Worm (Caenorhabditis elegans) whole organism, L4 larva: ENCODE results near the gene sas-5.

ENCODE experiments used
- D1046.2 ChIP-seq: fragments of 200-800 bp; sonication (Bioruptor generic); IDR thresholded peaks from 2 replicates; pipeline ENCODE4 v1.3.6; 2022; ENCODE audit warnings: missing genetic modification characterization, missing compliant biosample characterization
- F37D6.2 ChIP-seq: sonication (generic microtip); optimal IDR thresholded peaks from 2 replicates; lab custom pipeline; 2016; ENCODE audit warnings: mild to moderate bottlenecking, missing genetic modification characterization, missing compliant biosample characterization
- T26A8.4 ChIP-seq: fragments of 200-800 bp; sonication (Bioruptor generic); IDR thresholded peaks from 2 replicates; pipeline ENCODE4 v1.3.6; 2022; ENCODE audit warnings: missing genetic modification characterization, missing compliant biosample characterization
- Y5F2A.4 ChIP-seq: fragments of 200-800 bp; sonication (Bioruptor generic); optimal IDR thresholded peaks from 2 replicates; lab custom pipeline; 2018; ENCODE audit warnings: mild to moderate bottlenecking, missing genetic modification characterization, missing compliant biosample characterization
- Y75B8A.6 ChIP-seq: fragments of 200-800 bp; sonication (Bioruptor generic); IDR thresholded peaks from 2 replicates; pipeline ENCODE4 v1.3.6; 2022; ENCODE audit warnings: missing genetic modification reagents, missing genetic modification characterization, missing compliant biosample characterization
- ZK546.5 ChIP-seq, 2 experiments: sonication (generic microtip); optimal IDR thresholded peaks; 2 replicates each; lab custom pipeline; 2017; ENCODE audit warnings: missing biosample characterization in 2 of 2, missing genetic modification characterization in 2 of 2
- aha-1 ChIP-seq: fragments of 150-350 bp; peaks from one replicate; lab custom pipeline; 2014; ENCODE audit warnings: missing biosample characterization, missing genetic modification characterization
- ama-1 ChIP-seq: fragments of 150-350 bp; optimal IDR thresholded peaks from 2 replicates; lab custom pipeline; 2014; ENCODE audit warnings: inconsistent platforms, mixed read lengths
- arid-1 ChIP-seq: fragments of 200-800 bp; sonication (Bioruptor generic); conservative IDR thresholded peaks from 2 replicates; pipeline ENCODE4 v1.3.6; 2022; ENCODE audit warnings: missing genetic modification reagents, missing genetic modification characterization, missing compliant biosample characterization
- attf-4 ChIP-seq: sonication (generic microtip); optimal IDR thresholded peaks from 3 replicates; lab custom pipeline; 2017; ENCODE audit warnings: missing biosample characterization, missing genetic modification characterization
- ceh-20 ChIP-seq: fragments of 200-800 bp; sonication (Bioruptor generic); IDR thresholded peaks from 2 replicates; pipeline ENCODE4 v1.3.6; 2022; ENCODE audit warnings: missing genetic modification reagents, missing genetic modification characterization, missing compliant biosample characterization
- ceh-62 ChIP-seq: sonication (generic microtip); optimal IDR thresholded peaks from 2 replicates; lab custom pipeline; 2017; ENCODE audit warnings: missing biosample characterization, missing genetic modification characterization
- ces-1 ChIP-seq: fragments of 150-350 bp; sonication (generic microtip); optimal IDR thresholded peaks from 4 replicates; lab custom pipeline; 2014; ENCODE audit warnings: missing biosample characterization, missing genetic modification reagents, missing genetic modification characterization
- ctbp-1 ChIP-seq: fragments of 200-800 bp; sonication (Bioruptor generic); IDR thresholded peaks from 2 replicates; pipeline ENCODE4 v1.3.6; 2022; ENCODE audit warnings: missing genetic modification reagents, missing genetic modification characterization, missing compliant biosample characterization
- dmd-6 ChIP-seq: fragments of 200-800 bp; sonication (Bioruptor generic); IDR thresholded peaks from 2 replicates; pipeline ENCODE4 v1.3.6; 2022; ENCODE audit warnings: missing genetic modification reagents, missing genetic modification characterization, missing compliant biosample characterization
- dmd-8 ChIP-seq: fragments of 200-800 bp; sonication (Bioruptor generic); IDR thresholded peaks from 2 replicates; pipeline ENCODE4 v1.3.6; 2022; ENCODE audit warnings: missing genetic modification characterization, missing compliant biosample characterization
- dmd-9 ChIP-seq: fragments of 200-800 bp; sonication (Bioruptor generic); IDR thresholded peaks from 2 replicates; pipeline ENCODE4 v1.3.6; 2022; ENCODE audit warnings: missing genetic modification reagents, missing genetic modification characterization, missing compliant biosample characterization
- dpl-1 ChIP-seq: fragments of 150-350 bp; optimal IDR thresholded peaks from 2 replicates; lab custom pipeline; 2014; ENCODE audit warnings: missing biosample characterization, missing genetic modification reagents, missing genetic modification characterization
- duxl-1 ChIP-seq: sonication (generic microtip); optimal IDR thresholded peaks from 2 replicates; lab custom pipeline; 2016; ENCODE audit warnings: mild to moderate bottlenecking, missing genetic modification characterization, moderate library complexity, missing compliant biosample characterization; ENCODE audit not compliant: poor library complexity
- dve-1 ChIP-seq: sonication (generic microtip); optimal IDR thresholded peaks from 2 replicates; lab custom pipeline; 2017; ENCODE audit warnings: antibody characterized with exemption, mild to moderate bottlenecking, missing genetic modification characterization, missing compliant biosample characterization; ENCODE audit not compliant: insufficient read depth
- fkh-10 ChIP-seq: fragments of 150-350 bp; optimal IDR thresholded peaks from 2 replicates; lab custom pipeline; 2014; ENCODE audit warnings: missing biosample characterization, missing genetic modification reagents, missing genetic modification characterization
- fos-1 ChIP-seq: fragments of 150-350 bp; optimal IDR thresholded peaks from 2 replicates; lab custom pipeline; 2014; ENCODE audit warnings: missing biosample characterization, missing genetic modification characterization
- hif-1 ChIP-seq, 2 experiments: sonication (generic microtip); optimal IDR thresholded peaks; 2 replicates each; lab custom pipeline; 2016 to 2017; ENCODE audit warnings: missing compliant biosample characterization in 2 of 2, missing genetic modification characterization in 2 of 2, missing genetic modification reagents in 2 of 2, missing genotype in 2 of 2, mild to moderate bottlenecking in 1 of 2
- hlh-11 ChIP-seq: fragments of 200-800 bp; sonication (Bioruptor generic); optimal IDR thresholded peaks from 2 replicates; lab custom pipeline; 2018; ENCODE audit warnings: mild to moderate bottlenecking, missing genetic modification characterization, missing compliant biosample characterization
- hlh-30 ChIP-seq: sonication (generic microtip); optimal IDR thresholded peaks from 2 replicates; lab custom pipeline; 2017; ENCODE audit warnings: antibody characterized with exemption, mild to moderate bottlenecking, missing genetic modification characterization, missing compliant biosample characterization; ENCODE audit not compliant: insufficient read depth
- hmg-1.1 ChIP-seq: fragments of 200-800 bp; sonication (Bioruptor generic); IDR thresholded peaks from 2 replicates; pipeline ENCODE4 v1.3.6; 2022; ENCODE audit warnings: missing genetic modification reagents, missing genetic modification characterization, missing compliant biosample characterization
- lim-7 ChIP-seq: fragments of 200-800 bp; sonication (Bioruptor generic); IDR thresholded peaks from 2 replicates; pipeline ENCODE4 v1.3.6; 2022; ENCODE audit warnings: missing genetic modification characterization, missing compliant biosample characterization
- lin-1 ChIP-seq: fragments of 200-800 bp; sonication (Bioruptor generic); IDR thresholded peaks from 2 replicates; pipeline ENCODE4 v1.3.6; 2022; ENCODE audit warnings: missing genetic modification reagents, missing genetic modification characterization, missing compliant biosample characterization
- lir-3 ChIP-seq: sonication (generic microtip); optimal IDR thresholded peaks from 2 replicates; lab custom pipeline; 2016; ENCODE audit warnings: mild to moderate bottlenecking, missing genetic modification characterization, missing compliant biosample characterization
- mdl-1 ChIP-seq, 2 experiments: fragments of 150-350 bp in 1 of 2; sonication (generic microtip) in 1 of 2; optimal IDR thresholded peaks; 2 replicates each; lab custom pipeline; 2014 to 2017; ENCODE audit warnings: missing biosample characterization in 2 of 2, missing genetic modification characterization in 2 of 2
- mdt-29 ChIP-seq: fragments of 200-800 bp; sonication (Bioruptor generic); IDR thresholded peaks from 2 replicates; pipeline ENCODE4 v1.3.6; 2022; ENCODE audit warnings: missing genetic modification reagents, missing genetic modification characterization, missing compliant biosample characterization
- mxl-2 ChIP-seq: fragments of 200-800 bp; sonication (Bioruptor generic); conservative IDR thresholded peaks from 2 replicates; pipeline ENCODE4 v1.3.6; 2022; ENCODE audit warnings: missing genetic modification reagents, missing genetic modification characterization, missing compliant biosample characterization
- mxl-3 ChIP-seq: fragments of 200-800 bp; sonication (Bioruptor generic); optimal IDR thresholded peaks from 2 replicates; lab custom pipeline; 2018; ENCODE audit warnings: mild to moderate bottlenecking, missing genetic modification characterization, missing compliant biosample characterization
- nhr-10 ChIP-seq: fragments of 150-350 bp; optimal IDR thresholded peaks from 2 replicates; lab custom pipeline; 2014; ENCODE audit warnings: missing biosample characterization, missing genetic modification characterization
- nhr-42 ChIP-seq: fragments of 200-800 bp; sonication (Bioruptor generic); IDR thresholded peaks from 2 replicates; pipeline ENCODE4 v1.3.6; 2022; ENCODE audit warnings: missing genetic modification characterization, missing compliant biosample characterization
- nhr-48 ChIP-seq: sonication (generic microtip); optimal IDR thresholded peaks from 2 replicates; lab custom pipeline; 2016; ENCODE audit warnings: mild to moderate bottlenecking, missing genetic modification characterization, missing compliant biosample characterization
- nhr-76 ChIP-seq: fragments of 150-350 bp; optimal IDR thresholded peaks from 2 replicates; lab custom pipeline; 2014; ENCODE audit warnings: missing biosample characterization, missing genetic modification characterization
- nhr-77 ChIP-seq: fragments of 150-350 bp; optimal IDR thresholded peaks from 2 replicates; lab custom pipeline; 2014; ENCODE audit warnings: missing biosample characterization, missing genetic modification characterization
- pqm-1 ChIP-seq: sonication (generic microtip); optimal IDR thresholded peaks from 2 replicates; lab custom pipeline; 2017; ENCODE audit warnings: missing biosample characterization, missing genetic modification characterization
- set-16 ChIP-seq: fragments of 200-800 bp; sonication (Bioruptor generic); IDR thresholded peaks from 2 replicates; pipeline ENCODE4 v1.3.6; 2022; ENCODE audit warnings: missing genetic modification reagents, missing genetic modification characterization, missing compliant biosample characterization
- skn-1 ChIP-seq: fragments of 150-350 bp; optimal IDR thresholded peaks from 2 replicates; lab custom pipeline; 2014; ENCODE audit warnings: missing biosample characterization, missing genetic modification characterization
- spr-1 ChIP-seq: sonication (generic microtip); optimal IDR thresholded peaks from 2 replicates; lab custom pipeline; 2016; ENCODE audit warnings: mild to moderate bottlenecking, missing genetic modification characterization, missing compliant biosample characterization
- spr-3 ChIP-seq: fragments of 200-800 bp; sonication (Bioruptor generic); optimal IDR thresholded peaks from 2 replicates; lab custom pipeline; 2018; ENCODE audit warnings: mild to moderate bottlenecking, missing genetic modification characterization, missing compliant biosample characterization
- tra-1 ChIP-seq: fragments of 200-800 bp; sonication (Bioruptor generic); IDR thresholded peaks from 2 replicates; pipeline ENCODE4 v1.3.6; 2022; ENCODE audit warnings: missing genetic modification reagents, missing genetic modification characterization, missing compliant biosample characterization
- unc-130 ChIP-seq: sonication (generic microtip); optimal IDR thresholded peaks from 2 replicates; lab custom pipeline; 2016; ENCODE audit warnings: missing genetic modification reagents, missing genetic modification characterization, missing compliant biosample characterization
- vab-7 ChIP-seq: fragments of 200-800 bp; sonication (Bioruptor generic); IDR thresholded peaks from 2 replicates; pipeline ENCODE4 v1.3.6; 2022; ENCODE audit warnings: missing genetic modification reagents, missing genetic modification characterization, missing compliant biosample characterization
- zag-1 ChIP-seq: fragments of 150-350 bp; optimal IDR thresholded peaks from 2 replicates; lab custom pipeline; 2014; ENCODE audit warnings: missing biosample characterization, missing genetic modification characterization
- zfp-2 ChIP-seq: sonication (generic microtip); optimal IDR thresholded peaks from 2 replicates; lab custom pipeline; 2016; ENCODE audit warnings: mild to moderate bottlenecking, missing genetic modification characterization, missing compliant biosample characterization
- zfp-3 ChIP-seq: fragments of 200-800 bp; sonication (Bioruptor generic); conservative IDR thresholded peaks from 2 replicates; pipeline ENCODE4 v1.3.6; 2022; ENCODE audit warnings: missing genetic modification reagents, missing genetic modification characterization, missing compliant biosample characterization
- ztf-7 ChIP-seq: fragments of 150-350 bp; optimal IDR thresholded peaks from 2 replicates; lab custom pipeline; 2014; ENCODE audit warnings: missing biosample characterization, missing genetic modification characterization

The sas-5 gene

DNA sequence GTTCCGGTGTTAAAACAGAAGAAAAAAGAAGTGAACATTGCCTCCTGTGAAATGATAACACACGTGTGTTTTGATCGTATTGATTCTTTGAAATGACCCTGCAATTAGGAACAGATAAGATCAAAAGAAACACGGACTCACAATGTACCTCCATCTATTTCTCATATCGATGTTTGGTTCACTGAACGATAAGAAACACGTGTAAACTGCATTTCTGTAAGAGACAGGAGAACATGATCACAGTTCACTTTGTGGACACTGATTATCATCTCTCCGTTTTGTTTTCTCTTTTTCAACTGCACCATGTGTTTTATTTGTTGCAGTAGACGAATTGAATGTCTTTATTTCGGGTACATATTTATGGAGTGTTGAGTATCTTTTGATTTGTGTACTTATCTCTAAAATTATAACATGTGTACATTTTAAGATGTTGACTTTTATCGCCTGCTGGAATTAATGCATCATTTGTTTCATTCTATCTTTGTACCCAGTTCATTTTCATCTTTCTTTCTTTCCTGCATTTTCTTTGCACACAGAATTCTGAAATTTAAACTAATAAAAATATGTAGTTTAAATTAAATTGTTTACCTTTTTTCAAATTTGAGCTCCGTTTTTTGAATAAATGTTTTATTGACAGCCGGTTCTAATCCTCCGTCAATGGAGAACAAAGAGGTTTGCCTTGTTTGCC, 37.6 kb upstream of the sas-5 start, which contains the start of the genes H12C20.7 and nhr-68 (continued):
- TF ChIP-seq ces-1 (GFP tag; lab: Kevin White, UChicago) (no peak), skn-1 (tag; lab: Kevin White, UChicago) (no peak), hmg-1.1 (GFP tag; lab: Robert Waterston, UW) (no peak), unc-130 (GFP tag; lab: Kevin White, UChicago) (no peak), tra-1 (GFP tag; lab: Robert Waterston, UW) (peak; percentile 98), dpl-1 (peak; percentile 65), zfp-3 (GFP tag; lab: Robert Waterston, UW) (peak; percentile 86), dmd-6 (GFP tag; lab: Robert Waterston, UW) (peak; percentile 100), set-16 (GFP tag; lab: Robert Waterston, UW) (no peak), duxl-1 (peak; percentile 90), spr-1 (tag; lab: Kevin White, UChicago) (peak; percentile 86), ceh-62 (tag; lab: Kevin White, UChicago) (no peak), pqm-1 (peak; percentile 59), zag-1 (tag; lab: Kevin White, UChicago) (no peak), nhr-77 (tag; lab: Kevin White, UChicago) (peak; percentile 88), spr-3 (GFP tag; lab: Kevin White, UChicago) (no peak), nhr-76 (tag; lab: Kevin White, UChicago) (peak; percentile 42), fkh-10 (GFP tag; lab: Kevin White, UChicago) (no peak), aha-1 (tag; lab: Kevin White, UChicago) (peak; percentile 99), arid-1 (GFP tag; lab: Robert Waterston, UW) (peak; percentile 54; the same call in 1 of the 2 replicates), ztf-7 (peak; percentile 72), lin-1 (GFP tag; lab: Robert Waterston, UW) (peak; percentile 96), lir-3 (tag; lab: Kevin White, UChicago) (no peak), dve-1 (tag; lab: Kevin White, UChicago) (peak; percentile 99), attf-4 (tag; lab: Kevin White, UChicago) (no peak), mdl-1 (tag; optimal IDR thresholded peaks at IDR 0.05; lab: Kevin White, UChicago) (peak; percentile 38 to 98), lim-7 (GFP tag; lab: Robert Waterston, UW) (no peak), mdt-29 (GFP tag; lab: Robert Waterston, UW) (peak; percentile 90), nhr-48 (tag; lab: Kevin White, UChicago) (peak; percentile 99), dmd-9 (GFP tag; lab: Robert Waterston, UW) (0 out of 2 replicates have a peak, but pooled peaks have one; percentile 23), nhr-10 (tag; lab: Kevin White, UChicago) (peak; percentile 99), hlh-11 (peak; percentile 99), ama-1 (lab: Kevin White, UChicago) (no peak), hlh-30 (tag; lab: Kevin White, UChicago) (peak; percentile 96), fos-1 (tag; lab: Kevin White, UChicago) (peak; percentile 21), dmd-8 (GFP tag; lab: Robert Waterston, UW) (0 out of 2 replicates have a peak, but pooled peaks have one; percentile 26), ZK546.5 (tag; optimal IDR thresholded peaks at IDR 0.05; lab: Kevin White, UChicago) (no peak), vab-7 (GFP tag; lab: Robert Waterston, UW) (no peak), nhr-42 (GFP tag; lab: Robert Waterston, UW) (peak; percentile 86; the same call in 1 of the 2 replicates), F37D6.2 (no peak), ctbp-1 (GFP tag; lab: Robert Waterston, UW) (peak; percentile 70), D1046.2 (GFP tag; lab: Robert Waterston, UW) (peak; percentile 44; the same call in 1 of the 2 replicates), mxl-2 (GFP tag; lab: Robert Waterston, UW) (peak; percentile 75), Y75B8A.6 (GFP tag; lab: Robert Waterston, UW) (0 out of 2 replicates have a peak, but pooled peaks have one; percentile 42), Y5F2A.4 (GFP tag; lab: Kevin White, UChicago) (no peak), T26A8.4 (GFP tag; lab: Robert Waterston, UW) (peak; percentile 89), hif-1 (tag; optimal IDR thresholded peaks at IDR 0.05; lab: Kevin White, UChicago) (peak in 1 of 2 experiments; percentile 16), ceh-20 (GFP tag; lab: Robert Waterston, UW) (peak; percentile 94), zfp-2 (tag; lab: Kevin White, UChicago) (no peak), mxl-3 (GFP tag; lab: Kevin White, UChicago) (peak; percentile 100)
